Worm (Caenorhabditis elegans) whole organism, early embryonic: ENCODE data around the gene pqn-82.

Source experiments
- B0310.2 ChIP-seq: sonication (generic microtip); optimal IDR thresholded peaks from 2 replicates; lab custom pipeline; 2016; ENCODE audit warnings: mild to moderate bottlenecking, missing genetic modification characterization, missing compliant biosample characterization
- F13C5.2 ChIP-seq: sonication (generic microtip); optimal IDR thresholded peaks from 2 replicates; lab custom pipeline; 2017; ENCODE audit warnings: mild to moderate bottlenecking, missing genetic modification characterization, inconsistent platforms, missing compliant biosample characterization
- aly-1 ChIP-seq: sonication (generic microtip); optimal IDR thresholded peaks from 2 replicates; lab custom pipeline; 2016; ENCODE audit warnings: missing genetic modification characterization, missing compliant biosample characterization
- ama-1 ChIP-seq: fragments of 150-350 bp; optimal IDR thresholded peaks from 2 replicates; lab custom pipeline; 2014
- ceh-13 ChIP-seq: fragments of 200-800 bp; sonication (Bioruptor generic); optimal IDR thresholded peaks from 2 replicates; lab custom pipeline; 2018; ENCODE audit warnings: mild to moderate bottlenecking, missing genetic modification characterization, missing compliant biosample characterization
- ceh-36 ChIP-seq: sonication (generic microtip); optimal IDR thresholded peaks from 2 replicates; lab custom pipeline; 2016; ENCODE audit warnings: missing genetic modification characterization, inconsistent platforms, missing compliant biosample characterization
- ets-7 ChIP-seq: sonication (generic microtip); optimal IDR thresholded peaks from 2 replicates; lab custom pipeline; 2016; ENCODE audit warnings: missing genotype, missing genetic modification characterization, missing compliant biosample characterization
- flt-1 ChIP-seq: fragments of 200-800 bp; sonication (Bioruptor generic); IDR thresholded peaks from 2 replicates; pipeline ENCODE4 v1.3.6; 2022; ENCODE audit warnings: missing genetic modification characterization, missing compliant biosample characterization
- hmbx-1 ChIP-seq: sonication (generic microtip); optimal IDR thresholded peaks from 2 replicates; lab custom pipeline; 2016; ENCODE audit warnings: mild to moderate bottlenecking, missing genetic modification characterization, missing compliant biosample characterization
- hmg-4 ChIP-seq: fragments of 200-800 bp; sonication (Bioruptor generic); optimal IDR thresholded peaks from 2 replicates; lab custom pipeline; 2018; ENCODE audit warnings: mild to moderate bottlenecking, missing genetic modification characterization, missing compliant biosample characterization
- hnd-1 ChIP-seq: sonication (generic microtip); optimal IDR thresholded peaks from 2 replicates; lab custom pipeline; 2016; ENCODE audit warnings: missing genetic modification characterization, missing compliant biosample characterization
- pes-1 ChIP-seq: fragments of 200-800 bp; sonication (Bioruptor generic); IDR thresholded peaks from 2 replicates; pipeline ENCODE4 v1.3.6; 2022; ENCODE audit warnings: missing genetic modification reagents, missing genetic modification characterization, missing compliant biosample characterization
- scrt-1 ChIP-seq: fragments of 200-800 bp; sonication (Bioruptor generic); IDR thresholded peaks from 2 replicates; pipeline ENCODE4 v1.3.6; 2022; ENCODE audit warnings: missing genetic modification characterization, missing compliant biosample characterization
- sea-1 ChIP-seq: fragments of 200-800 bp; sonication (Bioruptor generic); conservative IDR thresholded peaks from 2 replicates; pipeline ENCODE4 v1.3.6; 2022; ENCODE audit warnings: missing genetic modification characterization, missing compliant biosample characterization
- tbx-11 ChIP-seq: fragments of 200-800 bp; sonication (Bioruptor generic); IDR thresholded peaks from 2 replicates; pipeline ENCODE4 v1.3.6; 2022; ENCODE audit warnings: missing genetic modification characterization, missing compliant biosample characterization
- tbx-37 ChIP-seq: fragments of 200-800 bp; sonication (Bioruptor generic); conservative IDR thresholded peaks from 2 replicates; pipeline ENCODE4 v1.3.6; 2022; ENCODE audit warnings: missing genetic modification reagents, missing genetic modification characterization, missing compliant biosample characterization
- tra-4 ChIP-seq: sonication (generic microtip); optimal IDR thresholded peaks from 2 replicates; lab custom pipeline; 2017; ENCODE audit warnings: missing genetic modification characterization, missing compliant biosample characterization

The pqn-82 gene

ce11 chrIII:1848747-1849146 is at the start of gene pqn-82:
pqn-82 (plus strand) TSS chrIII:1849047.
- TF ChIP-seq ama-1 (lab: Kevin White, UChicago) (no peak), aly-1 (no peak), tra-4 (tag; lab: Kevin White, UChicago) (no peak), B0310.2 (tag; lab: Kevin White, UChicago) (no peak), hmg-4 (GFP tag; lab: Kevin White, UChicago) (no peak), flt-1 (GFP tag; lab: Robert Waterston, UW) (no peak), sea-1 (no peak), hnd-1 (no peak), pes-1 (GFP tag; lab: Robert Waterston, UW) (no peak), F13C5.2 (no peak), hmbx-1 (tag; lab: Kevin White, UChicago) (no peak), ets-7 (no peak), tbx-11 (GFP tag; lab: Robert Waterston, UW) (no peak), tbx-37 (no peak), ceh-13 (GFP tag; lab: Kevin White, UChicago) (no peak), ceh-36 (no peak), scrt-1 (GFP tag; lab: Robert Waterston, UW) (no peak)

DNA sequence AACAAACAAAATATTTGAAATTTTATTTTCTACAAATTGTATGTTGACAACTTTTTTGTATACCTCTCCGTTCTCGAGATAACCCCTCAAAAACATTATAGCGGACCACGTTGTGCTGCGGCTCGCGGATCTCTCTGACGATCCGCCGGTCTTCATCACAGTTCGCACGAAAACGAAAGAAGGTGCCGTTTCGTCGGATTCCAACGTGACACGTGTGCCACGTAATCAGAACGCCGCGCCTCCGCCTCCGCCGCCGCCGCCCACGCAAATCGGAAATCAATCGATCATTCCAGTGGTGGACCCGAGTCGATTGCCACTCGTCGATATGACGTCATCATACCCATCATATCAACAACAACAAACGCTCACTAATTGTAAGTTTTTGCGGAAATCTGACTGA is 49.4 kb upstream of the pqn-82 start:
- TF ChIP-seq hnd-1 (no peak), scrt-1 (GFP tag; lab: Robert Waterston, UW) (no peak), hmbx-1 (tag; lab: Kevin White, UChicago) (no peak), ama-1 (lab: Kevin White, UChicago) (no peak), tra-4 (tag; lab: Kevin White, UChicago) (no peak), pes-1 (GFP tag; lab: Robert Waterston, UW) (no peak), flt-1 (GFP tag; lab: Robert Waterston, UW) (no peak)

ce11 chrIII:1803000-1803399 is 45.8 kb upstream of the pqn-82 start:
- TF ChIP-seq hnd-1 (no peak), pes-1 (GFP tag; lab: Robert Waterston, UW) (no peak), ceh-36 (no peak), F13C5.2 (no peak), ama-1 (lab: Kevin White, UChicago) (no peak), ceh-13 (GFP tag; lab: Kevin White, UChicago) (no peak), sea-1 (no peak), B0310.2 (tag; lab: Kevin White, UChicago) (no peak)

- TF ChIP-seq sea-1 (no peak), B0310.2 (tag; lab: Kevin White, UChicago) (no peak), hnd-1 (no peak), flt-1 (GFP tag; lab: Robert Waterston, UW) (no peak), aly-1 (no peak), ceh-36 (no peak), hmg-4 (GFP tag; lab: Kevin White, UChicago) (no peak), F13C5.2 (no peak), tra-4 (tag; lab: Kevin White, UChicago) (no peak), hmbx-1 (tag; lab: Kevin White, UChicago) (no peak), tbx-37 (no peak)
Measured at ce11 chrIII:1804477-1804876, 44.4 kb upstream of the pqn-82 start.

ce11 chrIII:1805415-1806008 is 43.3 kb upstream of the pqn-82 start:
- TF ChIP-seq tbx-11 (GFP tag; lab: Robert Waterston, UW) = no peak
- no peak for TF ChIP-seq hmbx-1 (tag; lab: Kevin White, UChicago)
- TF ChIP-seq pes-1 (GFP tag; lab: Robert Waterston, UW) = no peak
- TF ChIP-seq ama-1 (lab: Kevin White, UChicago) = no peak
- TF ChIP-seq tbx-37 = no peak
- TF ChIP-seq B0310.2 (tag; lab: Kevin White, UChicago) = no peak
- TF ChIP-seq tra-4 (tag; lab: Kevin White, UChicago) = no peak
- no peak for TF ChIP-seq flt-1 (GFP tag; lab: Robert Waterston, UW)
- TF ChIP-seq hnd-1 = no peak
- TF ChIP-seq scrt-1 (GFP tag; lab: Robert Waterston, UW) = no peak
- TF ChIP-seq F13C5.2 = no peak
- TF ChIP-seq ceh-36 = no peak
- no peak for TF ChIP-seq aly-1
- TF ChIP-seq ceh-13 (GFP tag; lab: Kevin White, UChicago) = no peak
- no peak for TF ChIP-seq hmg-4 (GFP tag; lab: Kevin White, UChicago)
- TF ChIP-seq sea-1 = no peak
- no peak for TF ChIP-seq ets-7

DNA sequence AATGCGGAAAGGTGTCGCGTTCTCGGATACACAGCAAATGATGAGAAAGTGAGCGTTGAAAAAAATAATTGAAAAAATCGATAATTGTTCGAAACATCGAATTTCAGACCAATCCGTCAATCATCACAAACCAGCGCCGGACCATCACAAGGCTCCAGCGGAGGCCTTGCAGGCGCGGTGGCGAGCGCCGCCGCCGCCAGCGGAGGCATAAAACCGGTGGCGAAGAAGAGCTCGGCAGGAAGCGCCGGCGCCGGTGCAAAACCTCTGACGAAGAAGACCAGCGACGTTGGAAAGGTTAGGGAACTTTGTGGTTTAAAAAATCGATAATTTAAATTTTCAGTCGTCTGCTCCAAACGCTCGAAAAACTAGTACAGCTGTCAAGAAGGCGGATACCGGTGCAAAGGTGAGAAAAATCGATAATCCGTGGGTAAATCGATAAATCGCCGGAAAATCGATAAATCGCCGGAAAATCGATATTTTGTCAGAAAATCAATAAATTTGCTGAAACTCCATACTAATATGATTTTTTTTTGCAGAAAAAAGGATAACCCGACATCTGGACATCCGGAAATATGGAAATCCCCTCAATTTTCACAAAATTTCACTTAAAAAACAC is 42.6 kb upstream of the pqn-82 start:
- TF ChIP-seq hnd-1 (no peak), tbx-37 (no peak), hmbx-1 (tag; lab: Kevin White, UChicago) (no peak), tbx-11 (GFP tag; lab: Robert Waterston, UW) (no peak), ama-1 (lab: Kevin White, UChicago) (no peak), tra-4 (tag; lab: Kevin White, UChicago) (no peak), scrt-1 (GFP tag; lab: Robert Waterston, UW) (no peak), ceh-13 (GFP tag; lab: Kevin White, UChicago) (no peak), F13C5.2 (no peak), aly-1 (no peak), flt-1 (GFP tag; lab: Robert Waterston, UW) (no peak), ets-7 (no peak), pes-1 (GFP tag; lab: Robert Waterston, UW) (no peak), B0310.2 (tag; lab: Kevin White, UChicago) (no peak), ceh-36 (no peak), hmg-4 (GFP tag; lab: Kevin White, UChicago) (no peak), sea-1 (no peak)

DNA sequence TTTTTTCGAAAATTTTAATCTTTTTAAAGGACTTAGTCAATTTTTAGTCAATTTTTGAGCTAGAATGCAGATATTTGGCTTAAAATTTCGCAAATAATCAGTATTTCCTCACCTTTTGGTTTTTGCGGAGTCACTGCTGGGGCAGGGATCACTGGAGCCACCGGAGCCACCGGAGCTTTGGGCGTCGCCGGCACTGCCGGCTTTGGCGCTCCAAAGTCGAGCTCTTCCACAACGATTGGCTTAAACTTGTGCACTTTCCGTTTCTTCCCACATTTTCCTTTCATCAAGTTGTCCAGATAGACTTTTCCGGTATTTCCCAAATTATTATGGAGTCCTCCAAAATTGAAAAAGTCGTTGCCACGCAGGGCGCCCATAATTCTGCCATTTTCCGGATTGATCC is 34.6 kb upstream of the pqn-82 start:
- TF ChIP-seq tbx-11 (GFP tag; lab: Robert Waterston, UW) = no peak
- TF ChIP-seq tra-4 (tag; lab: Kevin White, UChicago) = no peak
- TF ChIP-seq ceh-13 (GFP tag; lab: Kevin White, UChicago) = no peak
- no peak for TF ChIP-seq ets-7
- TF ChIP-seq hmg-4 (GFP tag; lab: Kevin White, UChicago) = no peak
- no peak for TF ChIP-seq F13C5.2
- TF ChIP-seq ama-1 (lab: Kevin White, UChicago) = no peak
- no peak for TF ChIP-seq hmbx-1 (tag; lab: Kevin White, UChicago)
- no peak for TF ChIP-seq aly-1
- TF ChIP-seq sea-1 = no peak
- no peak for TF ChIP-seq flt-1 (GFP tag; lab: Robert Waterston, UW)
- TF ChIP-seq B0310.2 (tag; lab: Kevin White, UChicago) = no peak
- no peak for TF ChIP-seq ceh-36
- TF ChIP-seq scrt-1 (GFP tag; lab: Robert Waterston, UW) = no peak
